Worm (Caenorhabditis elegans): ENCODE measurements around the gene wbp-11.

ce11 chrII:10174338-10174737, 1.6 kb downstream of the wbp-11 start, which contains the start of gene F33H1.4:
- TF ChIP-seq nhr-48 (tag; optimal IDR thresholded peaks at IDR 0.05) (peak; percentile 21), ztf-11 (tag; optimal IDR thresholded peaks at IDR 0.05) (no peak), tra-1 (GFP tag; IDR thresholded peaks at IDR 0.05) (no peak), nhr-11 (tag; optimal IDR thresholded peaks at IDR 0.05) (peak; percentile 80), snpc-4 (tag; optimal IDR thresholded peaks at IDR 0.05) (no peak), fkh-10 (GFP tag; optimal IDR thresholded peaks at IDR 0.05) (peak; percentile 3), T26A8.4 (GFP tag; IDR thresholded peaks at IDR 0.05) (peak; percentile 25; the same call in 1 of the 2 replicates), mep-1 (tag; optimal IDR thresholded peaks at IDR 0.05) (no peak)

Data from whole organism, L4 larva.